Worm (Caenorhabditis elegans) whole organism, L1 larva: ENCODE results near the gene str-134.

Experiments
- aha-1 ChIP-seq: fragments of 150-350 bp; optimal IDR thresholded peaks from 2 replicates; lab custom pipeline; 2014; ENCODE audit warnings: missing biosample characterization, missing genetic modification characterization
- ama-1 ChIP-seq: fragments of 150-350 bp; optimal IDR thresholded peaks from 2 replicates; lab custom pipeline; 2014
- efl-1 ChIP-seq, 4 experiments: fragments of 150-350 bp; optimal IDR thresholded peaks in 3 of 4; peaks in 1 of 4; 1 replicate in 1 of 4; 2 replicates in 3 of 4; lab custom pipeline; 2014; ENCODE audit warnings: missing biosample characterization in 2 of 4, missing genetic modification characterization in 2 of 4, missing genetic modification reagents in 2 of 4
- ets-5 ChIP-seq: fragments of 200-800 bp; sonication (Bioruptor generic); IDR thresholded peaks from 2 replicates; pipeline ENCODE4 v1.3.6; 2022; ENCODE audit warnings: missing genetic modification characterization, missing compliant biosample characterization
- fos-1 ChIP-seq: fragments of 150-350 bp; optimal IDR thresholded peaks from 2 replicates; lab custom pipeline; 2014; ENCODE audit warnings: missing biosample characterization, missing genetic modification characterization
- hpl-2 ChIP-seq: fragments of 150-350 bp; optimal IDR thresholded peaks from 2 replicates; lab custom pipeline; 2014; ENCODE audit warnings: missing biosample characterization, missing genetic modification reagents, missing genetic modification characterization
- irx-1 ChIP-seq: sonication (generic microtip); optimal IDR thresholded peaks from 2 replicates; lab custom pipeline; 2016; ENCODE audit warnings: missing genetic modification characterization, missing compliant biosample characterization
- jun-1 ChIP-seq: fragments of 150-350 bp; optimal IDR thresholded peaks from 2 replicates; lab custom pipeline; 2014; ENCODE audit warnings: missing biosample characterization, missing genetic modification reagents, missing genetic modification characterization
- lin-35 ChIP-seq, 2 experiments: fragments of 150-350 bp; optimal IDR thresholded peaks; 2 replicates each; lab custom pipeline; 2014; ENCODE audit warnings: missing biosample characterization in 2 of 2, missing genetic modification characterization in 2 of 2, missing genetic modification reagents in 2 of 2
- nhr-11 ChIP-seq: fragments of 150-350 bp; optimal IDR thresholded peaks from 2 replicates; lab custom pipeline; 2014; ENCODE audit warnings: missing biosample characterization, missing genetic modification characterization
- snpc-4 ChIP-seq: fragments of 150-350 bp; optimal IDR thresholded peaks from 2 replicates; lab custom pipeline; 2014; ENCODE audit warnings: missing biosample characterization, missing genetic modification characterization
- unc-30 ChIP-seq: sonication (generic microtip); optimal IDR thresholded peaks from 2 replicates; lab custom pipeline; 2017; ENCODE audit warnings: missing biosample characterization, missing genetic modification characterization
- unc-62 ChIP-seq: fragments of 150-350 bp; optimal IDR thresholded peaks from 2 replicates; lab custom pipeline; 2014; ENCODE audit warnings: missing biosample characterization, missing genetic modification reagents, missing genetic modification characterization
- unc-86 ChIP-seq: sonication (generic microtip); optimal IDR thresholded peaks from 2 replicates; lab custom pipeline; 2016; ENCODE audit warnings: missing genetic modification characterization, missing compliant biosample characterization

- no peak for TF ChIP-seq aha-1 (tag; lab: Kevin White, UChicago)
- TF ChIP-seq snpc-4 (tag; lab: Kevin White, UChicago) = no peak
- TF ChIP-seq ets-5 (GFP tag; lab: Robert Waterston, UW) = no peak
- no peak for TF ChIP-seq unc-30 (tag; lab: Kevin White, UChicago)
- no peak for TF ChIP-seq ama-1 (lab: Kevin White, UChicago)
- no peak for TF ChIP-seq hpl-2 (GFP tag; lab: Kevin White, UChicago)
- TF ChIP-seq irx-1 = no peak
- no peak for TF ChIP-seq unc-86 (tag; lab: Kevin White, UChicago)
- no peak for TF ChIP-seq nhr-11 (tag; lab: Kevin White, UChicago)
- TF ChIP-seq lin-35 (GFP tag; optimal IDR thresholded peaks at IDR 0.05; lab: Kevin White, UChicago) = no peak
- no peak for TF ChIP-seq jun-1 (tag; lab: Kevin White, UChicago)
- no peak for TF ChIP-seq fos-1
- TF ChIP-seq efl-1 (optimal IDR thresholded peaks at IDR 0.05; lab: Kevin White, UChicago) = no peak
- no peak for TF ChIP-seq efl-1 (GFP tag; optimal IDR thresholded peaks at IDR 0.05 in 1 of 2; lab: Kevin White, UChicago)
- no peak for TF ChIP-seq unc-62
Measured at ce11 chrV:752679-753333, 9.4 kb downstream of the str-134 start, which contains the start of the genes str-262 and srp-1.
